Worm (Caenorhabditis elegans) whole organism, young adult: ENCODE results near the gene otub-4.
A peak's percentile ranks its signal among the peaks of the same experiment; 100 is the strongest.

ENCODE experiments used
- B0019.2 ChIP-seq: fragments of 200-800 bp; sonication (Bioruptor generic); conservative IDR thresholded peaks from 2 replicates; pipeline ENCODE4 v1.3.6; 2022; ENCODE audit warnings: missing genetic modification reagents, missing genetic modification characterization, missing compliant biosample characterization
- B0035.1 ChIP-seq: sonication (generic microtip); optimal IDR thresholded peaks from 2 replicates; lab custom pipeline; 2016; ENCODE audit warnings: missing genetic modification characterization, mild to moderate bottlenecking, missing compliant biosample characterization, missing genotype, missing genetic modification reagents
- B0261.1 ChIP-seq: sonication (generic microtip); optimal IDR thresholded peaks from 2 replicates; lab custom pipeline; 2016; ENCODE audit warnings: mild to moderate bottlenecking, missing genetic modification characterization, moderate library complexity, missing compliant biosample characterization
- B0336.3 ChIP-seq: fragments of 200-800 bp; sonication (Bioruptor generic); IDR thresholded peaks from 2 replicates; pipeline ENCODE4 v1.3.6; 2022; ENCODE audit warnings: missing genetic modification characterization, missing compliant biosample characterization
- F10E7.11 ChIP-seq: sonication (generic microtip); optimal IDR thresholded peaks from 2 replicates; lab custom pipeline; 2017; ENCODE audit warnings: mild to moderate bottlenecking, missing genetic modification characterization, moderate library complexity, missing compliant biosample characterization
- F23B12.7 ChIP-seq: sonication (generic microtip); optimal IDR thresholded peaks from 2 replicates; lab custom pipeline; 2017; ENCODE audit warnings: missing genetic modification characterization, mild to moderate bottlenecking, missing compliant biosample characterization, antibody characterized with exemption, moderate library complexity; ENCODE audit not compliant: insufficient read depth
- F37B4.10 ChIP-seq: fragments of 200-800 bp; sonication (Bioruptor generic); IDR thresholded peaks from 2 replicates; pipeline ENCODE4 v1.3.6; 2022; ENCODE audit warnings: missing genetic modification characterization, missing compliant biosample characterization
- Y53G8AR.9 ChIP-seq: fragments of 200-800 bp; sonication (Bioruptor generic); conservative IDR thresholded peaks from 2 replicates; pipeline ENCODE4 v1.3.6; 2022; ENCODE audit warnings: missing genetic modification reagents, missing genetic modification characterization, missing compliant biosample characterization
- Y56A3A.18 ChIP-seq: fragments of 200-800 bp; sonication (Bioruptor generic); IDR thresholded peaks from 2 replicates; pipeline ENCODE4 v1.3.6; 2022; ENCODE audit warnings: missing genetic modification reagents, missing genetic modification characterization, missing compliant biosample characterization
- Y67H2A.10 ChIP-seq: fragments of 200-800 bp; sonication (Bioruptor generic); conservative IDR thresholded peaks from 2 replicates; pipeline ENCODE4 v1.3.6; 2022; ENCODE audit warnings: missing genetic modification reagents, missing genetic modification characterization, missing compliant biosample characterization
- atf-7 ChIP-seq: sonication (generic microtip); optimal IDR thresholded peaks from 2 replicates; lab custom pipeline; 2017; ENCODE audit warnings: mild to moderate bottlenecking, missing genetic modification characterization, missing compliant biosample characterization
- attf-5 ChIP-seq: fragments of 200-800 bp; sonication (Bioruptor generic); optimal IDR thresholded peaks from 2 replicates; lab custom pipeline; 2018; ENCODE audit warnings: mild to moderate bottlenecking, missing genetic modification characterization, missing compliant biosample characterization
- attf-6 ChIP-seq: fragments of 200-800 bp; sonication (Bioruptor generic); IDR thresholded peaks from 2 replicates; pipeline ENCODE4 v1.3.6; 2022; ENCODE audit warnings: missing genetic modification reagents, missing genetic modification characterization, missing compliant biosample characterization
- bed-1 ChIP-seq: fragments of 200-800 bp; sonication (Bioruptor generic); IDR thresholded peaks from 2 replicates; pipeline ENCODE4 v1.3.6; 2022; ENCODE audit warnings: missing genetic modification reagents, missing genetic modification characterization, missing compliant biosample characterization
- cebp-1 ChIP-seq, 2 experiments: fragments of 200-800 bp in 1 of 2; sonication (Bioruptor generic) in 1 of 2; sonication (generic microtip) in 1 of 2; IDR thresholded peaks in 1 of 2; optimal IDR thresholded peaks in 1 of 2; 2 replicates each; pipeline versions ENCODE4 v1.3.6 to Lab custom; 2017 to 2022; ENCODE audit warnings: missing compliant biosample characterization in 2 of 2, missing genetic modification characterization in 2 of 2, mild to moderate bottlenecking in 1 of 2, missing genetic modification reagents in 1 of 2, moderate library complexity in 1 of 2
- efl-1 ChIP-seq: fragments of 150-350 bp; optimal IDR thresholded peaks from 2 replicates; lab custom pipeline; 2014; ENCODE audit warnings: missing biosample characterization, missing genetic modification reagents, missing genetic modification characterization
- him-1 ChIP-seq: sonication (generic microtip); optimal IDR thresholded peaks from 2 replicates; lab custom pipeline; 2016; ENCODE audit warnings: missing genotype, missing genetic modification reagents, missing genetic modification characterization, missing compliant biosample characterization
- hlh-12 ChIP-seq: sonication (generic microtip); optimal IDR thresholded peaks from 2 replicates; lab custom pipeline; 2016; ENCODE audit warnings: missing genetic modification characterization, missing compliant biosample characterization
- lag-1 ChIP-seq: fragments of 200-800 bp; sonication (Bioruptor generic); IDR thresholded peaks from 2 replicates; pipeline ENCODE4 v1.3.6; 2022; ENCODE audit warnings: missing genetic modification reagents, missing genetic modification characterization, missing compliant biosample characterization
- let-607 ChIP-seq, 2 experiments: fragments of 200-800 bp in 1 of 2; sonication (Bioruptor generic) in 1 of 2; sonication (generic microtip) in 1 of 2; optimal IDR thresholded peaks; 2 replicates each; lab custom pipeline; 2016 to 2018; ENCODE audit warnings: mild to moderate bottlenecking in 2 of 2, missing compliant biosample characterization in 2 of 2, missing genetic modification characterization in 2 of 2, moderate library complexity in 2 of 2, missing genotype in 1 of 2
- lir-1 ChIP-seq: fragments of 200-800 bp; sonication (Bioruptor generic); conservative IDR thresholded peaks from 2 replicates; pipeline ENCODE4 v1.3.6; 2022; ENCODE audit warnings: missing genetic modification reagents, missing genetic modification characterization, missing compliant biosample characterization
- lsl-1 ChIP-seq: fragments of 200-800 bp; sonication (Bioruptor generic); optimal IDR thresholded peaks from 2 replicates; lab custom pipeline; 2018; ENCODE audit warnings: mild to moderate bottlenecking, missing genetic modification characterization, moderate library complexity, missing compliant biosample characterization
- madf-8 ChIP-seq: fragments of 200-800 bp; sonication (Bioruptor generic); conservative IDR thresholded peaks from 2 replicates; pipeline ENCODE4 v1.3.6; 2022; ENCODE audit warnings: missing genetic modification reagents, missing genetic modification characterization, missing compliant biosample characterization
- mcd-1 ChIP-seq: fragments of 200-800 bp; sonication (Bioruptor generic); IDR thresholded peaks from 2 replicates; pipeline ENCODE4 v1.3.6; 2022; ENCODE audit warnings: missing genetic modification reagents, missing genetic modification characterization, missing compliant biosample characterization
- mel-28 ChIP-seq: sonication (generic microtip); optimal IDR thresholded peaks from 2 replicates; lab custom pipeline; 2016; ENCODE audit warnings: borderline replicate concordance, mild to moderate bottlenecking, missing genetic modification characterization, missing compliant biosample characterization
- nfya-1 ChIP-seq: sonication (generic microtip); optimal IDR thresholded peaks from 2 replicates; lab custom pipeline; 2017; ENCODE audit warnings: antibody characterized with exemption, missing compliant biosample characterization, missing genetic modification characterization, borderline replicate concordance; ENCODE audit not compliant: insufficient read depth
- nhr-179 ChIP-seq: sonication (generic microtip); optimal IDR thresholded peaks from 2 replicates; lab custom pipeline; 2016; ENCODE audit warnings: mild to moderate bottlenecking, missing genetic modification characterization, missing compliant biosample characterization
- pbrm-1 ChIP-seq: fragments of 200-800 bp; sonication (Bioruptor generic); IDR thresholded peaks from 2 replicates; pipeline ENCODE4 v1.3.6; 2022; ENCODE audit warnings: missing genetic modification reagents, missing genetic modification characterization, missing compliant biosample characterization
- snpc-1.1 ChIP-seq: sonication (generic microtip); optimal IDR thresholded peaks from 2 replicates; lab custom pipeline; 2017; ENCODE audit warnings: missing genetic modification characterization, mild to moderate bottlenecking, missing compliant biosample characterization, antibody characterized with exemption, moderate library complexity, missing genotype, missing genetic modification reagents; ENCODE audit not compliant: insufficient read depth
- sptf-2 ChIP-seq: fragments of 200-800 bp; sonication (Bioruptor generic); optimal IDR thresholded peaks from 2 replicates; lab custom pipeline; 2018; ENCODE audit warnings: mild to moderate bottlenecking, missing genetic modification characterization, missing compliant biosample characterization
- unc-130 ChIP-seq: sonication (generic microtip); optimal IDR thresholded peaks from 2 replicates; lab custom pipeline; 2016; ENCODE audit warnings: missing genetic modification reagents, missing genetic modification characterization, missing compliant biosample characterization
- ztf-25 ChIP-seq: fragments of 200-800 bp; sonication (Bioruptor generic); IDR thresholded peaks from 2 replicates; pipeline ENCODE4 v1.3.6; 2022; ENCODE audit warnings: missing genetic modification reagents, missing genetic modification characterization, missing compliant biosample characterization
- ztf-26 ChIP-seq: sonication (generic microtip); optimal IDR thresholded peaks from 2 replicates; lab custom pipeline; 2017; ENCODE audit warnings: missing genetic modification characterization, missing compliant biosample characterization
- ztf-3 ChIP-seq: fragments of 200-800 bp; sonication (Bioruptor generic); optimal IDR thresholded peaks from 2 replicates; lab custom pipeline; 2018; ENCODE audit warnings: mild to moderate bottlenecking, missing genetic modification characterization, missing compliant biosample characterization
- ztf-6 ChIP-seq: fragments of 200-800 bp; sonication (Bioruptor generic); IDR thresholded peaks from 2 replicates; pipeline ENCODE4 v1.3.6; 2022; ENCODE audit warnings: missing genetic modification reagents, missing genetic modification characterization, missing compliant biosample characterization

Gene otub-4

ce11 chrIV:3378080-3378804, at the start of gene otub-4:
TSS of gene otub-4 (minus strand) at chrIV:3378130.
- peak; percentile 58; the same call in 1 of the 2 replicates for TF ChIP-seq mcd-1 (GFP tag; lab: Robert Waterston, UW)
- TF ChIP-seq pbrm-1 (GFP tag; lab: Robert Waterston, UW) = no peak
- TF ChIP-seq B0261.1 (tag; lab: Kevin White, UChicago) = no peak
- no peak for TF ChIP-seq cebp-1 (GFP tag; IDR thresholded peaks at IDR 0.05; lab: Robert Waterston, UW)
- TF ChIP-seq cebp-1 (tag; optimal IDR thresholded peaks at IDR 0.05; lab: Kevin White, UChicago) = peak; percentile 24
- TF ChIP-seq F23B12.7 = no peak
- TF ChIP-seq efl-1 (GFP tag; lab: Kevin White, UChicago) = no peak

ce11 chrIV:3422516-3422915, 44.6 kb upstream of the otub-4 start, which contains the start of gene C04C3.6:
TSS of gene C04C3.6 (minus strand) at chrIV:3422616.
- TF ChIP-seq let-607 (tag; optimal IDR thresholded peaks at IDR 0.05; lab: Kevin White, UChicago) (no peak), snpc-1.1 (tag; lab: Kevin White, UChicago) (no peak), atf-7 (no peak), lag-1 (GFP tag; lab: Robert Waterston, UW) (no peak), attf-5 (no peak)

DNA sequence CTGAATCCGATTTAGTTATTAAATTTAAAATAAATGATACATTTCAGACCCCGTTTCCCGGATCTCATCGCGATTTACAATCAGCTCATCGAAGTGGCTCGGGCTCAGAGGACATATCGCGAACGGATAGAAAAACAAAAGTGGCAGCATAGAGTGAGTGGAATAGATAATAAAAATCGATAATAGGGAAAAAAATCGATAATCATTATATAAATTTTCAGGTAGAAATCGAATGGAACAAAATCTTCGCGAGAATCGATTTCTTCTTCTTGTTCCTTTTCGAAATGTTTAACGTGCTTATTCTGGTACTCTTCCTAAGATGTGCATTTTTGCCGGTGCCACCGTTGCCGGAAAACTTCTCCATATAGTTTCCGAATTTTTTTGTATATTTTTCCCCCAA, 40.8 kb upstream of the otub-4 start:
- TF ChIP-seq nfya-1 (tag; lab: Kevin White, UChicago) (no peak), ztf-25 (no peak), F37B4.10 (no peak), ztf-6 (no peak), ztf-26 (no peak), B0035.1 (tag; lab: Kevin White, UChicago) (no peak), Y56A3A.18 (GFP tag; lab: Robert Waterston, UW) (no peak), lir-1 (GFP tag; lab: Robert Waterston, UW) (no peak), madf-8 (GFP tag; lab: Robert Waterston, UW) (no peak), Y53G8AR.9 (no peak), B0336.3 (GFP tag; lab: Robert Waterston, UW) (no peak), F10E7.11 (tag; lab: Kevin White, UChicago) (no peak)

- TF ChIP-seq B0336.3 (GFP tag; lab: Robert Waterston, UW) (no peak), ztf-3 (GFP tag; lab: Kevin White, UChicago) (no peak), attf-6 (GFP tag; lab: Robert Waterston, UW) (no peak), unc-130 (GFP tag; lab: Kevin White, UChicago) (no peak), sptf-2 (no peak), Y67H2A.10 (GFP tag; lab: Robert Waterston, UW) (no peak), lsl-1 (GFP tag; lab: Kevin White, UChicago) (no peak)
Observed at ce11 chrIV:3415383-3415782, 37.5 kb upstream of the otub-4 start, which contains the start of gene lgc-9. TSS of gene lgc-9 (plus strand) at chrIV:3415683.

DNA sequence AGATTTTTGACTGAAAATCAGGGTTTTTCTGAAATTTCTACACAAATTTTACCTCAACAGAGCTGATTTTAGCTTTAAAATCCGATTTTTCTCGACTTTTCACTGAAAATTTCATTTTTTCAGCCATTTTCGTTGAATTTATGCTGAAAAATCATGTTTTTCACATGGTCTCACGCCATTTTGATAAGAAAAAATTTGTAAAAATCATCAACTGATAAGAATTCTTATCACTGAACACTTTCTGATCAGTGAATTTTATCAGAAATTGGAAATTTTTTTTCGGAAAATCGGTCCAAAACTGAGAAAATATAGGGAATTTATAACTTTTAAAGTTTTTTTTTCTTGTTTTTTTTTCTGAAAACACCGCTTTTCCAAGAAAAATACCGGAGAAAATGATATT, 23.0 kb upstream of the otub-4 start:
- TF ChIP-seq him-1 (tag; lab: Kevin White, UChicago) = no peak
- TF ChIP-seq B0336.3 (GFP tag; lab: Robert Waterston, UW) = no peak
- no peak for TF ChIP-seq nhr-179 (tag; lab: Kevin White, UChicago)
- no peak for TF ChIP-seq bed-1
- no peak for TF ChIP-seq mel-28 (tag; lab: Kevin White, UChicago)
- TF ChIP-seq hlh-12 (tag; lab: Kevin White, UChicago) = no peak
- TF ChIP-seq B0019.2 (GFP tag; lab: Robert Waterston, UW) = no peak
- TF ChIP-seq lag-1 (GFP tag; lab: Robert Waterston, UW) = no peak
